Fruit fly (Drosophila melanogaster) whole organism, embryonic: ENCODE results near the gene CG10700.
A peak's percentile ranks its signal among the peaks of the same experiment; 100 is the strongest.

Experiments used
- BEAF-32 ChIP-seq: fragments of 200-800 bp; sonication (Bioruptor generic); optimal IDR thresholded peaks from 3 replicates; lab custom pipeline; 2017; ENCODE audit warnings: missing biosample characterization, missing genetic modification characterization, mild to moderate bottlenecking, moderate library complexity, missing genetic modification reagents
- BtbVII ChIP-seq: fragments of 200-800 bp; sonication (Bioruptor generic); optimal IDR thresholded peaks from 3 replicates; lab custom pipeline; 2017; ENCODE audit warnings: missing biosample characterization, mild to moderate bottlenecking, missing genetic modification characterization
- CG1024 ChIP-seq: fragments of 200-800 bp; sonication (Bioruptor generic); IDR thresholded peaks from 2 replicates; pipeline ENCODE4 v1.3.6; 2022; ENCODE audit warnings: missing biosample characterization, missing genetic modification characterization
- CG10274 ChIP-seq: fragments of 200-800 bp; sonication (Bioruptor generic); optimal IDR thresholded peaks from 3 replicates; lab custom pipeline; 2017; ENCODE audit warnings: missing biosample characterization, mild to moderate bottlenecking, missing genetic modification characterization
- CG11560 ChIP-seq: fragments of 200-800 bp; sonication (Bioruptor generic); IDR thresholded peaks from 3 replicates; pipeline ENCODE4 v1.3.6; 2022; ENCODE audit warnings: missing biosample characterization, missing genetic modification characterization
- CG12155 ChIP-seq: fragments of 200-800 bp; sonication (Bioruptor generic); optimal IDR thresholded peaks from 3 replicates; lab custom pipeline; 2016; ENCODE audit warnings: missing biosample characterization, missing genetic modification characterization
- CG12744 ChIP-seq: fragments of 200-800 bp; sonication (Bioruptor generic); optimal IDR thresholded peaks from 2 replicates; lab custom pipeline; 2016; ENCODE audit warnings: missing biosample characterization, missing genetic modification characterization
- CG13775 ChIP-seq: fragments of 200-800 bp; sonication (Bioruptor generic); optimal IDR thresholded peaks from 3 replicates; lab custom pipeline; 2017; ENCODE audit warnings: missing biosample characterization, mild to moderate bottlenecking, missing genetic modification characterization
- CG16815 ChIP-seq: fragments of 200-800 bp; sonication (Bioruptor generic); optimal IDR thresholded peaks from 3 replicates; lab custom pipeline; 2017; ENCODE audit warnings: missing biosample characterization, mild to moderate bottlenecking, missing genetic modification characterization
- CG17361 ChIP-seq: fragments of 200-800 bp; sonication (Bioruptor generic); IDR thresholded peaks from 3 replicates; pipeline ENCODE4 v1.3.6; 2022; ENCODE audit warnings: missing biosample characterization, missing genetic modification characterization
- CG17912 ChIP-seq: fragments of 200-800 bp; sonication (Bioruptor generic); optimal IDR thresholded peaks from 2 replicates; lab custom pipeline; 2018; ENCODE audit warnings: missing biosample characterization, mild to moderate bottlenecking, missing genetic modification characterization
- CG1792 ChIP-seq: fragments of 200-800 bp; sonication (Bioruptor generic); optimal IDR thresholded peaks from 2 replicates; lab custom pipeline; 2016; ENCODE audit warnings: missing biosample characterization, missing genetic modification characterization
- CG2889 ChIP-seq: fragments of 200-800 bp; sonication (Bioruptor generic); IDR thresholded peaks from 3 replicates; pipeline ENCODE4 v1.3.6; 2022; ENCODE audit warnings: missing biosample characterization, missing genetic modification characterization
- CG30020 ChIP-seq: fragments of 200-800 bp; optimal IDR thresholded peaks from 2 replicates; lab custom pipeline; 2019; ENCODE audit warnings: missing biosample characterization, mild to moderate bottlenecking, missing genetic modification characterization, moderate library complexity
- CG31224 ChIP-seq: fragments of 200-800 bp; sonication (Bioruptor generic); IDR thresholded peaks from 2 replicates; pipeline ENCODE4 v1.3.6; 2022; ENCODE audit warnings: missing biosample characterization, missing genetic modification characterization
- CG31365 ChIP-seq: fragments of 200-800 bp; sonication (Bioruptor generic); optimal IDR thresholded peaks from 2 replicates; lab custom pipeline; 2018; ENCODE audit warnings: missing biosample characterization, mild to moderate bottlenecking, missing genetic modification characterization
- CG32532 ChIP-seq: fragments of 200-800 bp; sonication (Bioruptor generic); IDR thresholded peaks from 2 replicates; pipeline ENCODE4 v1.3.6; 2022; ENCODE audit warnings: missing biosample characterization, missing genetic modification characterization
- CG3995 ChIP-seq: fragments of 200-800 bp; sonication (Bioruptor generic); optimal IDR thresholded peaks from 3 replicates; lab custom pipeline; 2016; ENCODE audit warnings: missing biosample characterization, missing genetic modification characterization
- CG6854 ChIP-seq: fragments of 200-800 bp; sonication (Bioruptor generic); optimal IDR thresholded peaks from 3 replicates; lab custom pipeline; 2017; ENCODE audit warnings: missing biosample characterization, mild to moderate bottlenecking, missing genetic modification characterization
- CG8281 ChIP-seq: fragments of 200-800 bp; sonication (Bioruptor generic); optimal IDR thresholded peaks from 2 replicates; lab custom pipeline; 2018; ENCODE audit warnings: missing biosample characterization, mild to moderate bottlenecking, missing genetic modification characterization, moderate library complexity
- CG9932 ChIP-seq: fragments of 200-800 bp; sonication (Bioruptor generic); IDR thresholded peaks from 2 replicates; pipeline ENCODE4 v1.3.6; 2022; ENCODE audit warnings: missing biosample characterization, missing genetic modification characterization
- CoRest ChIP-seq: fragments of 200-800 bp; sonication (Bioruptor generic); optimal IDR thresholded peaks from 3 replicates; lab custom pipeline; 2018; ENCODE audit warnings: missing biosample characterization, mild to moderate bottlenecking, missing genetic modification characterization, moderate library complexity
- D ChIP-seq, 2 experiments: fragments of 200-800 bp in 1 of 2; fragments of >200 bp in 1 of 2; sonication (Bioruptor generic) in 1 of 2; optimal IDR thresholded peaks; 2 replicates in 1 of 2; 3 replicates in 1 of 2; lab custom pipeline; 2017; ENCODE audit warnings: mild to moderate bottlenecking in 1 of 2, missing biosample characterization in 1 of 2, missing genetic modification characterization in 1 of 2, missing genetic modification reagents in 1 of 2
- Deaf1 ChIP-seq: fragments of 200-800 bp; optimal IDR thresholded peaks from 3 replicates; lab custom pipeline; 2019; ENCODE audit warnings: missing biosample characterization, mild to moderate bottlenecking, missing genetic modification characterization, moderate library complexity
- Dip3 ChIP-seq: fragments of 200-800 bp; sonication (Bioruptor generic); optimal IDR thresholded peaks from 3 replicates; lab custom pipeline; 2016; ENCODE audit warnings: missing biosample characterization, missing genetic modification characterization
- Ets97D ChIP-seq: fragments of 200-800 bp; sonication (Bioruptor generic); optimal IDR thresholded peaks from 3 replicates; lab custom pipeline; 2016; ENCODE audit warnings: missing biosample characterization, missing genetic modification characterization
- Fer3 ChIP-seq: fragments of 200-800 bp; sonication (Bioruptor generic); optimal IDR thresholded peaks from 2 replicates; lab custom pipeline; 2018; ENCODE audit warnings: missing biosample characterization, mild to moderate bottlenecking, missing genetic modification characterization, moderate library complexity
- HLH54F ChIP-seq: fragments of 200-800 bp; sonication (Bioruptor generic); optimal IDR thresholded peaks from 3 replicates; lab custom pipeline; 2016; ENCODE audit warnings: missing biosample characterization, missing genetic modification characterization
- Lim3 ChIP-seq: fragments of 200-800 bp; sonication (Bioruptor generic); IDR thresholded peaks from 2 replicates; pipeline ENCODE4 v1.3.6; 2022; ENCODE audit warnings: missing biosample characterization, missing genetic modification characterization
- Lpt ChIP-seq: fragments of >200 bp; optimal IDR thresholded peaks from 2 replicates; lab custom pipeline; 2018; ENCODE audit warnings: missing biosample characterization, missing genetic modification characterization
- Oaz ChIP-seq: fragments of 200-800 bp; sonication (Bioruptor generic); IDR thresholded peaks from 2 replicates; pipeline ENCODE4 v1.3.6; 2022; ENCODE audit warnings: missing biosample characterization, missing genetic modification characterization
- Pdp1 ChIP-seq, 2 experiments: fragments of 200-800 bp; sonication (Bioruptor generic); optimal IDR thresholded peaks; 3 replicates each; lab custom pipeline; 2016; ENCODE audit warnings: missing biosample characterization in 2 of 2, missing genetic modification characterization in 2 of 2, mild to moderate bottlenecking in 1 of 2, moderate library complexity in 1 of 2
- Scr ChIP-seq: fragments of 200-800 bp; sonication (Bioruptor generic); IDR thresholded peaks from 2 replicates; pipeline ENCODE4 v1.3.6; 2022; ENCODE audit warnings: missing biosample characterization, missing genetic modification characterization; ENCODE audit not compliant: partially characterized antibody
- Side ChIP-seq: fragments of 200-800 bp; sonication (Bioruptor generic); optimal IDR thresholded peaks from 2 replicates; lab custom pipeline; 2016; ENCODE audit warnings: missing biosample characterization, missing genetic modification characterization
- Sin3A ChIP-seq: fragments of >200 bp; optimal IDR thresholded peaks from 2 replicates; lab custom pipeline; 2018
- ap ChIP-seq: fragments of 200-800 bp; sonication (Bioruptor generic); IDR thresholded peaks from 2 replicates; pipeline ENCODE4 v1.3.6; 2022; ENCODE audit warnings: missing biosample characterization, missing genetic modification characterization
- bbx ChIP-seq: fragments of 200-800 bp; sonication (Bioruptor generic); IDR thresholded peaks from 2 replicates; pipeline ENCODE4 v1.3.6; 2022; ENCODE audit warnings: missing biosample characterization, missing genetic modification characterization; ENCODE audit not compliant: partially characterized antibody
- chif ChIP-seq, 2 experiments: fragments of 200-800 bp; sonication (Bioruptor generic); optimal IDR thresholded peaks; 3 replicates each; lab custom pipeline; 2016; ENCODE audit warnings: missing biosample characterization in 2 of 2, missing genetic modification characterization in 2 of 2
- da ChIP-seq: fragments of 200-800 bp; sonication (Bioruptor generic); optimal IDR thresholded peaks from 2 replicates; lab custom pipeline; 2016; ENCODE audit warnings: missing biosample characterization, missing genetic modification characterization
- dan ChIP-seq: fragments of 200-800 bp; sonication (Bioruptor generic); IDR thresholded peaks from 2 replicates; pipeline ENCODE4 v1.3.6; 2022; ENCODE audit warnings: missing biosample characterization, missing genetic modification characterization
- dimm ChIP-seq: fragments of 200-800 bp; sonication (Bioruptor generic); IDR thresholded peaks from 2 replicates; pipeline ENCODE4 v1.3.6; 2022; ENCODE audit warnings: missing biosample characterization, missing genetic modification characterization
- disco-r ChIP-seq: fragments of 200-800 bp; sonication (Bioruptor generic); optimal IDR thresholded peaks from 2 replicates; lab custom pipeline; 2016; ENCODE audit warnings: missing biosample characterization, missing genetic modification characterization
- ewg ChIP-seq: fragments of 200-800 bp; sonication (Bioruptor generic); optimal IDR thresholded peaks from 3 replicates; lab custom pipeline; 2017; ENCODE audit warnings: mild to moderate bottlenecking, missing biosample characterization, missing genetic modification reagents, missing genetic modification characterization
- jumu ChIP-seq: fragments of 200-800 bp; sonication (Bioruptor generic); optimal IDR thresholded peaks from 3 replicates; lab custom pipeline; 2016; ENCODE audit warnings: missing biosample characterization, missing genetic modification characterization
- org-1 ChIP-seq: fragments of 200-800 bp; sonication (Bioruptor generic); optimal IDR thresholded peaks from 2 replicates; lab custom pipeline; 2017; ENCODE audit warnings: missing biosample characterization, missing genetic modification characterization
- p53 ChIP-seq: fragments of 200-800 bp; sonication (Bioruptor generic); optimal IDR thresholded peaks from 2 replicates; lab custom pipeline; 2016; ENCODE audit warnings: missing biosample characterization, missing genetic modification characterization
- pb ChIP-seq: fragments of 200-800 bp; sonication (Bioruptor generic); optimal IDR thresholded peaks from 3 replicates; lab custom pipeline; 2016; ENCODE audit warnings: missing biosample characterization, missing genetic modification characterization
- repo ChIP-seq: fragments of 200-800 bp; sonication (Bioruptor generic); optimal IDR thresholded peaks from 2 replicates; lab custom pipeline; 2016; ENCODE audit warnings: missing biosample characterization, missing genetic modification characterization
- so ChIP-seq: fragments of 200-800 bp; sonication (Bioruptor generic); IDR thresholded peaks from 3 replicates; pipeline ENCODE4 v1.3.6; 2022; ENCODE audit warnings: missing biosample characterization, missing genetic modification characterization
- sr ChIP-seq: fragments of 200-800 bp; sonication (Bioruptor generic); IDR thresholded peaks from 3 replicates; pipeline ENCODE4 v1.3.6; 2022; ENCODE audit warnings: missing biosample characterization, missing genetic modification characterization
- vnd ChIP-seq: fragments of 200-800 bp; sonication (Bioruptor generic); IDR thresholded peaks from 3 replicates; pipeline ENCODE4 v1.3.6; 2022; ENCODE audit warnings: missing biosample characterization, missing genetic modification characterization; ENCODE audit not compliant: partially characterized antibody
- wek ChIP-seq: fragments of 200-800 bp; sonication (Bioruptor generic); optimal IDR thresholded peaks from 3 replicates; lab custom pipeline; 2018; ENCODE audit warnings: missing biosample characterization, mild to moderate bottlenecking, missing genetic modification characterization, moderate library complexity
- yki ChIP-seq: fragments of >200 bp; optimal IDR thresholded peaks from 3 replicates; lab custom pipeline; 2018

Gene CG10700

dm6 chr2L:19048912-19049311 is 29.9 kb downstream of the CG10700 start, which contains the start of gene CG10470 (continued):
- no peak for TF ChIP-seq da (GFP tag; lab: Kevin White, UChicago)
- TF ChIP-seq Deaf1 (tag; lab: Kevin White, UChicago), result no peak
- no peak for TF ChIP-seq p53 (GFP tag; lab: Kevin White, UChicago)
- TF ChIP-seq CG9932 (GFP tag; lab: Robert Waterston, UW), result no peak
- no peak for TF ChIP-seq Lim3 (GFP tag; lab: Robert Waterston, UW)
- TF ChIP-seq D (optimal IDR thresholded peaks at IDR 0.05; lab: Kevin White, UChicago), result no peak
- no peak for TF ChIP-seq D (GFP tag; optimal IDR thresholded peaks at IDR 0.05; lab: Kevin White, UChicago)
- TF ChIP-seq HLH54F, result no peak
- TF ChIP-seq dimm (GFP tag; lab: Robert Waterston, UW), result no peak
- no peak for TF ChIP-seq CG11560 (tag; lab: Robert Waterston, UW)
- TF ChIP-seq Oaz (GFP tag; lab: Robert Waterston, UW), result no peak
- TF ChIP-seq org-1 (GFP tag; lab: Kevin White, UChicago), result no peak
- no peak for TF ChIP-seq CG2889 (GFP tag; lab: Robert Waterston, UW)
- TF ChIP-seq yki (lab: Kevin White, UChicago), result no peak
- TF ChIP-seq BEAF-32 (GFP tag; lab: Kevin White, UChicago), result peak; percentile 78
- no peak for TF ChIP-seq CG6854 (GFP tag; lab: Kevin White, UChicago)
- no peak for TF ChIP-seq dan (GFP tag; lab: Robert Waterston, UW)
- no peak for TF ChIP-seq jumu
- TF ChIP-seq Fer3, result peak; percentile 28
- TF ChIP-seq Sin3A (lab: Kevin White, UChicago), result no peak
- TF ChIP-seq Lpt (GFP tag; lab: Kevin White, UChicago), result no peak
- TF ChIP-seq CG32532 (GFP tag; lab: Robert Waterston, UW), result peak; percentile 41; the same call in 1 of the 2 replicates
- TF ChIP-seq CG13775 (GFP tag; lab: Kevin White, UChicago), result no peak
- TF ChIP-seq CG10274 (GFP tag; lab: Kevin White, UChicago), result no peak
- TF ChIP-seq chif (GFP tag; optimal IDR thresholded peaks at IDR 0.05; lab: Kevin White, UChicago), result no peak
- TF ChIP-seq ewg (GFP tag; lab: Kevin White, UChicago), result no peak
- no peak for TF ChIP-seq CG31224 (GFP tag; lab: Robert Waterston, UW)
- peak; percentile 41; the same call in 2 of the 3 replicates for TF ChIP-seq CG17361 (GFP tag; lab: Robert Waterston, UW)
- no peak for TF ChIP-seq repo (GFP tag; lab: Kevin White, UChicago)
- no peak for TF ChIP-seq disco-r (GFP tag; lab: Kevin White, UChicago)
- TF ChIP-seq wek (GFP tag; lab: Kevin White, UChicago), result peak; percentile 96
- no peak for TF ChIP-seq so (GFP tag; lab: Robert Waterston, UW)
- TF ChIP-seq CG31365 (tag; lab: Kevin White, UChicago), result no peak
- TF ChIP-seq Dip3 (GFP tag; lab: Kevin White, UChicago), result no peak
- TF ChIP-seq Pdp1 (GFP tag; optimal IDR thresholded peaks at IDR 0.05; lab: Kevin White, UChicago), result peak in 1 of 2 experiments; percentile 49
- TF ChIP-seq BtbVII (GFP tag; lab: Kevin White, UChicago), result no peak
- TF ChIP-seq Side, result no peak
- TF ChIP-seq CG12155 (GFP tag; lab: Kevin White, UChicago), result no peak
- TF ChIP-seq CG1024 (GFP tag; lab: Robert Waterston, UW), result no peak
- peak; percentile 83 for TF ChIP-seq Scr
- peak; percentile 88 for TF ChIP-seq bbx (GFP tag; lab: Robert Waterston, UW)
- TF ChIP-seq CG3995 (GFP tag; lab: Kevin White, UChicago), result no peak
- TF ChIP-seq pb (GFP tag; lab: Kevin White, UChicago), result no peak
- no peak for TF ChIP-seq ap (GFP tag; lab: Robert Waterston, UW)
- no peak for TF ChIP-seq Ets97D
- TF ChIP-seq CG12744, result no peak
- TF ChIP-seq sr, result no peak
- no peak for TF ChIP-seq CG1792 (GFP tag; lab: Kevin White, UChicago)
- no peak for TF ChIP-seq CG8281 (tag; lab: Kevin White, UChicago)
- TF ChIP-seq CG30020, result peak; percentile 47
- TF ChIP-seq vnd, result peak; percentile 75
- no peak for TF ChIP-seq CG17912 (GFP tag; lab: Kevin White, UChicago)
- peak; percentile 34 for TF ChIP-seq CoRest (tag; lab: Kevin White, UChicago)
- no peak for TF ChIP-seq CG16815 (GFP tag; lab: Kevin White, UChicago)
